Fruit fly (Drosophila melanogaster): Measurements from ENCODE around the gene Cse1.
A peak's percentile ranks its signal among the peaks of the same experiment; 100 is the strongest.

The Cse1 gene

dm6 chr2L:16791345-16791744, 33.7 kb downstream of the Cse1 start, which contains the start of gene CG17928 (continued):
- no peak for TF ChIP-seq insv (GFP tag; optimal IDR thresholded peaks at IDR 0.05)
- TF ChIP-seq CG2712 (tag; optimal IDR thresholded peaks at IDR 0.05), result no peak
- no peak for TF ChIP-seq CG11093 (GFP tag; IDR thresholded peaks at IDR 0.05)
- no peak for TF ChIP-seq Taf1 (GFP tag; IDR thresholded peaks at IDR 0.05)
- TF ChIP-seq p53 (GFP tag; optimal IDR thresholded peaks at IDR 0.05), result no peak
- TF ChIP-seq eve (GFP tag; optimal IDR thresholded peaks at IDR 0.05), result no peak
- TF ChIP-seq CG9215 (GFP tag; IDR thresholded peaks at IDR 0.05), result no peak
- TF ChIP-seq Hey (tag; optimal IDR thresholded peaks at IDR 0.05), result no peak
- no peak for TF ChIP-seq ro (GFP tag; IDR thresholded peaks at IDR 0.05)
- no peak for TF ChIP-seq CG9797 (GFP tag; optimal IDR thresholded peaks at IDR 0.05)
- TF ChIP-seq CG1529 (GFP tag; optimal IDR thresholded peaks at IDR 0.05), result no peak
- no peak for TF ChIP-seq CG10321 (GFP tag; IDR thresholded peaks at IDR 0.05)
- no peak for TF ChIP-seq BEAF-32 (GFP tag; optimal IDR thresholded peaks at IDR 0.05)
- no peak for TF ChIP-seq CG2202 (tag; optimal IDR thresholded peaks at IDR 0.05)
- TF ChIP-seq H15 (GFP tag; IDR thresholded peaks at IDR 0.05), result no peak
- no peak for TF ChIP-seq CG15696 (tag; optimal IDR thresholded peaks at IDR 0.05)
- no peak for TF ChIP-seq CG1024 (GFP tag; IDR thresholded peaks at IDR 0.05)
- no peak for TF ChIP-seq CG12299 (tag; optimal IDR thresholded peaks at IDR 0.05)
- TF ChIP-seq CG17612 (GFP tag; IDR thresholded peaks at IDR 0.05), result no peak
- no peak for TF ChIP-seq sisA (GFP tag; IDR thresholded peaks at IDR 0.05)
- TF ChIP-seq CG2678 (tag; optimal IDR thresholded peaks at IDR 0.05), result no peak
- no peak for TF ChIP-seq odd (GFP tag; optimal IDR thresholded peaks at IDR 0.05)
- TF ChIP-seq nau (GFP tag; optimal IDR thresholded peaks at IDR 0.05), result no peak
- no peak for TF ChIP-seq CG5180 (GFP tag; optimal IDR thresholded peaks at IDR 0.05)
- TF ChIP-seq cg (GFP tag; optimal IDR thresholded peaks at IDR 0.05), result no peak
- TF ChIP-seq HLHmδ (GFP tag; optimal IDR thresholded peaks at IDR 0.05), result no peak
- TF ChIP-seq CG13296 (GFP tag; optimal IDR thresholded peaks at IDR 0.05), result no peak
- no peak for TF ChIP-seq Doc2 (GFP tag; IDR thresholded peaks at IDR 0.05)
- TF ChIP-seq CG15269 (tag; optimal IDR thresholded peaks at IDR 0.05), result no peak
- TF ChIP-seq sug (tag; optimal IDR thresholded peaks at IDR 0.05), result no peak
- no peak for TF ChIP-seq CG6654 (GFP tag; optimal IDR thresholded peaks at IDR 0.05)
- TF ChIP-seq Kr (GFP tag; optimal IDR thresholded peaks at IDR 0.05), result no peak
- no peak for TF ChIP-seq klu (GFP tag; IDR thresholded peaks at IDR 0.05)
- no peak for TF ChIP-seq MBD-R2 (GFP tag; IDR thresholded peaks at IDR 0.05)
- no peak for TF ChIP-seq Ada2b (GFP tag; IDR thresholded peaks at IDR 0.05)
- peak; percentile 92 for TF ChIP-seq Deaf1 (tag; optimal IDR thresholded peaks at IDR 0.05)
- TF ChIP-seq CG6765 (GFP tag; optimal IDR thresholded peaks at IDR 0.05), result no peak
- peak; percentile 47 for TF ChIP-seq grn (GFP tag; optimal IDR thresholded peaks at IDR 0.05)
- no peak for TF ChIP-seq mld (GFP tag; IDR thresholded peaks at IDR 0.05; ENCODE audit: partially characterized antibody)
- TF ChIP-seq CG15011 (GFP tag; optimal IDR thresholded peaks at IDR 0.05), result no peak
- no peak for TF ChIP-seq CG2889 (GFP tag; IDR thresholded peaks at IDR 0.05)
- TF ChIP-seq CG10565 (GFP tag; optimal IDR thresholded peaks at IDR 0.05), result no peak
- no peak for TF ChIP-seq GATAe (GFP tag; conservative IDR thresholded peaks at IDR 0.05)
- TF ChIP-seq HmgD (GFP tag; optimal IDR thresholded peaks at IDR 0.05), result no peak
- no peak for TF ChIP-seq CG8944 (GFP tag; optimal IDR thresholded peaks at IDR 0.05)
- no peak for TF ChIP-seq ac (GFP tag; optimal IDR thresholded peaks at IDR 0.05)
- TF ChIP-seq vvl (GFP tag; IDR thresholded peaks at IDR 0.05), result peak; percentile 72
- no peak for TF ChIP-seq CG6791 (GFP tag; IDR thresholded peaks at IDR 0.05; ENCODE audit: partially characterized antibody)
- no peak for TF ChIP-seq repo (GFP tag; optimal IDR thresholded peaks at IDR 0.05)
- TF ChIP-seq CG9727 (GFP tag; optimal IDR thresholded peaks at IDR 0.05), result no peak
- no peak for TF ChIP-seq CG8089 (GFP tag; optimal IDR thresholded peaks at IDR 0.05)
- TF ChIP-seq CG10267 (tag; optimal IDR thresholded peaks at IDR 0.05), result no peak
- no peak for TF ChIP-seq Meics (GFP tag; optimal IDR thresholded peaks at IDR 0.05)
